Fruit fly (Drosophila melanogaster) whole organism, embryonic: ENCODE results near the gene CG10841.
A peak's percentile ranks its signal among the peaks of the same experiment; 100 is the strongest.

Source experiments
- Aef1 ChIP-seq: fragments of 200-800 bp; sonication (Bioruptor generic); IDR thresholded peaks from 3 replicates; pipeline ENCODE4 v1.3.6; 2022; ENCODE audit warnings: missing biosample characterization, missing genetic modification characterization
- Bgb ChIP-seq: fragments of 200-800 bp; sonication (Bioruptor generic); IDR thresholded peaks from 2 replicates; pipeline ENCODE4 v1.3.6; 2022; ENCODE audit warnings: missing biosample characterization, missing genetic modification characterization; ENCODE audit not compliant: partially characterized antibody
- CG10274 ChIP-seq: fragments of 200-800 bp; sonication (Bioruptor generic); optimal IDR thresholded peaks from 3 replicates; lab custom pipeline; 2017; ENCODE audit warnings: missing biosample characterization, mild to moderate bottlenecking, missing genetic modification characterization
- CG11560 ChIP-seq: fragments of 200-800 bp; sonication (Bioruptor generic); IDR thresholded peaks from 3 replicates; pipeline ENCODE4 v1.3.6; 2022; ENCODE audit warnings: missing biosample characterization, missing genetic modification characterization
- CG12299 ChIP-seq: fragments of 200-800 bp; sonication (Bioruptor generic); optimal IDR thresholded peaks from 2 replicates; lab custom pipeline; 2018; ENCODE audit warnings: missing biosample characterization, mild to moderate bottlenecking, missing genetic modification characterization
- CG12659 ChIP-seq: fragments of 200-800 bp; sonication (Bioruptor generic); optimal IDR thresholded peaks from 3 replicates; lab custom pipeline; 2017; ENCODE audit warnings: mild to moderate bottlenecking, missing biosample characterization, missing genetic modification reagents, missing genetic modification characterization
- CG14667 ChIP-seq: fragments of 200-800 bp; sonication (Bioruptor generic); IDR thresholded peaks from 2 replicates; pipeline ENCODE4 v1.3.6; 2022; ENCODE audit warnings: missing biosample characterization, missing genetic modification characterization
- CG15479 ChIP-seq: fragments of 200-800 bp; sonication (Bioruptor generic); optimal IDR thresholded peaks from 3 replicates; lab custom pipeline; 2019; ENCODE audit warnings: missing biosample characterization, mild to moderate bottlenecking, missing genetic modification characterization, moderate library complexity
- CG15514 ChIP-seq: fragments of 200-800 bp; sonication (Bioruptor generic); optimal IDR thresholded peaks from 3 replicates; lab custom pipeline; 2017; ENCODE audit warnings: missing biosample characterization, missing genetic modification characterization, mild to moderate bottlenecking, moderate library complexity, missing genetic modification reagents
- CG17802 ChIP-seq: fragments of 200-800 bp; sonication (Bioruptor generic); optimal IDR thresholded peaks from 2 replicates; lab custom pipeline; 2018; ENCODE audit warnings: missing biosample characterization, mild to moderate bottlenecking, missing genetic modification characterization, moderate library complexity
- CG18764 ChIP-seq: fragments of 200-800 bp; sonication (Bioruptor generic); optimal IDR thresholded peaks from 3 replicates; lab custom pipeline; 2016; ENCODE audit warnings: missing biosample characterization, missing genetic modification characterization
- CG30020 ChIP-seq: fragments of 200-800 bp; optimal IDR thresholded peaks from 2 replicates; lab custom pipeline; 2019; ENCODE audit warnings: missing biosample characterization, mild to moderate bottlenecking, missing genetic modification characterization, moderate library complexity
- CG32767 ChIP-seq: fragments of 200-800 bp; sonication (Bioruptor generic); IDR thresholded peaks from 2 replicates; pipeline ENCODE4 v1.3.6; 2022; ENCODE audit warnings: missing biosample characterization, missing genetic modification characterization
- CG32772 ChIP-seq: fragments of 200-800 bp; sonication (Bioruptor generic); IDR thresholded peaks from 2 replicates; pipeline ENCODE4 v1.3.6; 2022; ENCODE audit warnings: missing biosample characterization, missing genetic modification characterization
- CG4820 ChIP-seq: fragments of 200-800 bp; sonication (Bioruptor generic); optimal IDR thresholded peaks from 3 replicates; lab custom pipeline; 2016; ENCODE audit warnings: missing biosample characterization, missing genetic modification characterization
- CG6272 ChIP-seq: fragments of 200-800 bp; sonication (Bioruptor generic); IDR thresholded peaks from 2 replicates; pipeline ENCODE4 v1.3.6; 2022; ENCODE audit warnings: missing biosample characterization, missing genetic modification characterization
- CG6854 ChIP-seq: fragments of 200-800 bp; sonication (Bioruptor generic); optimal IDR thresholded peaks from 3 replicates; lab custom pipeline; 2017; ENCODE audit warnings: missing biosample characterization, mild to moderate bottlenecking, missing genetic modification characterization
- CG9215 ChIP-seq: fragments of 200-800 bp; sonication (Bioruptor generic); IDR thresholded peaks from 2 replicates; pipeline ENCODE4 v1.3.6; 2022; ENCODE audit warnings: missing biosample characterization, missing genetic modification characterization
- CG9932 ChIP-seq: fragments of 200-800 bp; sonication (Bioruptor generic); IDR thresholded peaks from 2 replicates; pipeline ENCODE4 v1.3.6; 2022; ENCODE audit warnings: missing biosample characterization, missing genetic modification characterization
- Dll ChIP-seq: fragments of 200-800 bp; sonication (Bioruptor generic); IDR thresholded peaks from 4 replicates; pipeline ENCODE4 v1.3.6; 2022; ENCODE audit warnings: missing biosample characterization, missing genetic modification characterization; ENCODE audit not compliant: partially characterized antibody
- Dref ChIP-seq: fragments of 200-800 bp; sonication (Bioruptor generic); IDR thresholded peaks from 2 replicates; pipeline ENCODE4 v1.3.6; 2022; ENCODE audit warnings: missing biosample characterization, missing genetic modification characterization
- E2f2 ChIP-seq: fragments of 200-800 bp; sonication (Bioruptor generic); IDR thresholded peaks from 2 replicates; pipeline ENCODE4 v1.3.6; 2022; ENCODE audit warnings: missing biosample characterization, missing genetic modification characterization
- Hr39 ChIP-seq: fragments of >200 bp; optimal IDR thresholded peaks from 2 replicates; lab custom pipeline; 2017
- MESR4 ChIP-seq: fragments of 200-800 bp; sonication (Bioruptor generic); optimal IDR thresholded peaks from 2 replicates; lab custom pipeline; 2018; ENCODE audit warnings: missing biosample characterization, mild to moderate bottlenecking, missing genetic modification characterization, moderate library complexity
- Nf-YB ChIP-seq: fragments of 200-800 bp; sonication (Bioruptor generic); optimal IDR thresholded peaks from 3 replicates; lab custom pipeline; 2019; ENCODE audit warnings: missing biosample characterization, mild to moderate bottlenecking, missing genetic modification characterization, moderate library complexity
- NfI ChIP-seq: fragments of 200-800 bp; sonication (Bioruptor generic); optimal IDR thresholded peaks from 3 replicates; lab custom pipeline; 2018; ENCODE audit warnings: missing biosample characterization, mild to moderate bottlenecking, missing genetic modification characterization, moderate library complexity
- az2 ChIP-seq: fragments of 200-800 bp; sonication (Bioruptor generic); optimal IDR thresholded peaks from 3 replicates; lab custom pipeline; 2016; ENCODE audit warnings: missing biosample characterization, missing genetic modification characterization
- bbx ChIP-seq: fragments of 200-800 bp; sonication (Bioruptor generic); IDR thresholded peaks from 2 replicates; pipeline ENCODE4 v1.3.6; 2022; ENCODE audit warnings: missing biosample characterization, missing genetic modification characterization; ENCODE audit not compliant: partially characterized antibody
- bcd ChIP-seq: fragments of 200-800 bp; sonication (Bioruptor generic); optimal IDR thresholded peaks from 2 replicates; lab custom pipeline; 2017; ENCODE audit warnings: missing biosample characterization, mild to moderate bottlenecking, missing genetic modification characterization
- dm ChIP-seq: fragments of 200-800 bp; sonication (Bioruptor generic); optimal IDR thresholded peaks from 3 replicates; lab custom pipeline; 2016; ENCODE audit warnings: missing biosample characterization, missing genetic modification characterization
- ems ChIP-seq: fragments of 200-800 bp; sonication (Bioruptor generic); optimal IDR thresholded peaks from 3 replicates; lab custom pipeline; 2016; ENCODE audit warnings: missing biosample characterization, missing genetic modification characterization
- esg ChIP-seq: fragments of 200-800 bp; sonication (Bioruptor generic); conservative IDR thresholded peaks from 2 replicates; pipeline ENCODE4 v1.3.6; 2022; ENCODE audit warnings: missing biosample characterization, missing genetic modification characterization
- exex ChIP-seq: fragments of 200-800 bp; sonication (Bioruptor generic); optimal IDR thresholded peaks from 4 replicates; lab custom pipeline; 2018; ENCODE audit warnings: missing biosample characterization, mild to moderate bottlenecking, missing genetic modification characterization, moderate library complexity
- gfzf ChIP-seq: fragments of 200-800 bp; sonication (Bioruptor generic); optimal IDR thresholded peaks from 2 replicates; lab custom pipeline; 2016; ENCODE audit warnings: missing biosample characterization, mild to moderate bottlenecking, missing genetic modification characterization, moderate library complexity
- ham ChIP-seq: fragments of 200-800 bp; sonication (Bioruptor generic); IDR thresholded peaks from 2 replicates; pipeline ENCODE4 v1.3.6; 2022; ENCODE audit warnings: missing biosample characterization, missing genetic modification characterization
- klu ChIP-seq: fragments of 200-800 bp; sonication (Bioruptor generic); IDR thresholded peaks from 2 replicates; pipeline ENCODE4 v1.3.6; 2022; ENCODE audit warnings: missing biosample characterization, missing genetic modification characterization
- mirr ChIP-seq: fragments of 200-800 bp; sonication (Bioruptor generic); optimal IDR thresholded peaks from 3 replicates; lab custom pipeline; 2018; ENCODE audit warnings: missing biosample characterization, mild to moderate bottlenecking, missing genetic modification characterization
- nmo ChIP-seq: fragments of 200-800 bp; sonication (Bioruptor generic); optimal IDR thresholded peaks from 2 replicates; lab custom pipeline; 2018; ENCODE audit warnings: missing biosample characterization, mild to moderate bottlenecking, missing genetic modification characterization, moderate library complexity
- peb ChIP-seq: fragments of 200-800 bp; sonication (Bioruptor generic); IDR thresholded peaks from 2 replicates; pipeline ENCODE4 v1.3.6; 2022; ENCODE audit warnings: missing biosample characterization, missing genetic modification characterization
- row ChIP-seq: fragments of 200-800 bp; sonication (Bioruptor generic); IDR thresholded peaks from 3 replicates; pipeline ENCODE4 v1.3.6; 2022; ENCODE audit warnings: missing biosample characterization, missing genetic modification characterization
- slbo ChIP-seq: fragments of 200-800 bp; sonication (Bioruptor generic); IDR thresholded peaks from 2 replicates; pipeline ENCODE4 v1.3.6; 2022; ENCODE audit warnings: missing biosample characterization, missing genetic modification characterization
- sqz ChIP-seq: fragments of 200-800 bp; sonication (Bioruptor generic); optimal IDR thresholded peaks from 3 replicates; lab custom pipeline; 2018; ENCODE audit warnings: missing biosample characterization, mild to moderate bottlenecking, missing genetic modification characterization
- ssp ChIP-seq: fragments of 200-800 bp; sonication (Bioruptor generic); IDR thresholded peaks from 2 replicates; pipeline ENCODE4 v1.3.6; 2022; ENCODE audit warnings: missing biosample characterization, missing genetic modification characterization
- trem ChIP-seq: fragments of 200-800 bp; optimal IDR thresholded peaks from 3 replicates; lab custom pipeline; 2019; ENCODE audit warnings: missing biosample characterization, mild to moderate bottlenecking, missing genetic modification characterization, moderate library complexity

Gene CG10841

DNA sequence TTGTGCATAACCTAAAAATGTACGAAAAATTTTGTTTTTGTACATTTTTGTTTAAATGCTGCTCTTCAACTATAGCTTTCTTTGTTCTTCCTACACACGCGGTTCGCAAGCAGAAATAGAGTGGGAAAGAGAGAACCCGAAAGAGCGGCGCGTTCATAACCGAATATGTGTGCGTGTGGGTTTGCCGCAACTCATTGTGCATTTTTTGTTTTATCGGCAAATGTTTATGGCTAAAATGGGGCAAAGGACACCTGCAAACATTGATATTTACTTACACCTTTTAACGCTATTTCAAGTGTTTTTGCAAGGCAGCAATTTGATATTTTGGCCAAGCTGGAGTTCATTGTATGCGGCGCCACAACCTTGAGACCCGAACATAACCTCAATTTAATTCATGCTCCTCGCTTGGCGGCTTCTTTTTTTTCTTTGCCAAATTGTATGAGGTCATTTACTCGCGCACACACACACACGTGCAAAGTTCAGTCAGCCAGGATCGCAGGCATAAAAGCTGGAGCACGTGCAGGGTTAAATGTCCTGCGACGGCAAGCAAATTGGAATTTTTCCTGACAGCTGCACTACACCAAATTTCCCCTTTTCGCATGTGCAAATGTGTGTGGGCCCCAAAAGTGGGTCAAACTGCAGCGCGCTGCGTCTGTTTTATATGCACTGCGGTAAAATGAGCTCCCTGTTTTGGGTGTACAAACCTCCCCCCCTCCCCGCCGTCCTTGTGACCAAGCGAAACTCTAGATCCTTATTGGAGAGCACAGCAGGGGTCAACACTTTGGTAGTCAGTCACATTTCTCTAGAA is 16.2 kb downstream of the CG10841 start (continued):
- TF ChIP-seq NfI (GFP tag; lab: Kevin White, UChicago) (no peak), E2f2 (GFP tag; lab: Robert Waterston, UW) (0 out of 2 replicates have a peak, but pooled peaks have one; percentile 7), peb (no peak), Dll (GFP tag; lab: Robert Waterston, UW) (0 out of 4 replicates have a peak, but pooled peaks have one; percentile 44), Aef1 (0 out of 3 replicates have a peak, but pooled peaks have one; percentile 10), CG12659 (GFP tag; lab: Kevin White, UChicago) (no peak), sqz (peak; percentile 8), ham (GFP tag; lab: Robert Waterston, UW) (no peak), CG10274 (GFP tag; lab: Kevin White, UChicago) (no peak), CG32767 (GFP tag; lab: Robert Waterston, UW) (no peak), CG15479 (peak; percentile 24), CG11560 (tag; lab: Robert Waterston, UW) (no peak)

- TF ChIP-seq CG12299 (tag; lab: Kevin White, UChicago) (no peak), trem (tag; lab: Kevin White, UChicago) (no peak), CG6854 (no peak)
Measured at dm6 chr3R:13656294-13656693, 24.6 kb downstream of the CG10841 start, which contains the start of gene Rbp4. Gene Rbp4 (minus strand): TSS chr3R:13656394.

DNA sequence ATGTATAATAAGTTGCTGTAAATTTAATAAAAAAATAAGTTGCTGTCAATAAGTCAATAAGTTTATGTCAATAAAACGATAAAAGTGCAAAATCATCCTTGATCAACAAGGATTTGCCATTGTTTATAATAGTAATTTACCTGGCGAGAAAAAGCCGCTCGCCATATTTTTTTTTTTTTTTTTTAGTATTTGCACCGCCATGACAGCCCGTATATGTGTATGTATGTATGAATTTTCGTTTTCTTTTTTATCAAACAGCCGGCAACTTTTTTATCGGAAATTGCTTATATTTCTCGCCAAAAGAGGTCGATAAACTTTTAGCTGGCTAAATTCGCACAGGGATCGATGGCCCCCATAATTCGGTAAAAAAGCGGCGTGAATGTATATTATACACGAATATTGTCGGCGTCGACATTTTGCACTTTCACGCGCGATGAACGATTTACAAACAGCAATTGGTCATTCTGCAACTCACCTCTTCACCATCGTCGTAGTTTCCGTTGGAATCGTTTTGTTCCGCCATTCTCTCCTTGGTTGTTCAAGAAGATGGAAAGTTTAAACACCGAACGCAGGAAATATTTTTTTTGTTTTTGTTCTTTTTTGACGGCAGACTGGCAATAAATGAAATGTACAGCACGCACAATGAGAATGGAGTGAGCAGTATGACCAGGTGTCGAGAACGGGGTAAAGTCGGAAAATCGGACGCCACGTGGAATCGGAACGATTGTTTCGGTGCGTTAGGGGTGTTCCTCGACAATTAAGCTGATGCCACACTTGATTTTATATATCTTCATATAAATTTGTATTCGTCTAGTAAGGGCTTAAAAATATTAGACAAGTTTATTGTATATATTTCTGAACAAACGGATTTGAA is 28.4 kb downstream of the CG10841 start, which contains the start of gene Hrb87F:
TSS of gene Hrb87F (minus strand) at position 667 of the 874 bp plus-strand sequence.
- TF ChIP-seq row (peak; percentile 86), CG6272 (peak; percentile 46; the same call in 1 of the 2 replicates), CG17802 (tag; lab: Kevin White, UChicago) (peak; percentile 98), CG14667 (no peak), Bgb (GFP tag; lab: Robert Waterston, UW) (peak; percentile 19; the same call in 1 of the 2 replicates), dm (peak; percentile 9), Hr39 (lab: Kevin White, UChicago) (no peak), CG18764 (GFP tag; lab: Kevin White, UChicago) (no peak), ssp (GFP tag; lab: Robert Waterston, UW) (peak; percentile 91), bbx (GFP tag; lab: Robert Waterston, UW) (0 out of 2 replicates have a peak, but pooled peaks have one; percentile 9), CG4820 (GFP tag; lab: Kevin White, UChicago) (no peak), gfzf (peak; percentile 60), bcd (no peak), nmo (GFP tag; lab: Kevin White, UChicago) (no peak), slbo (GFP tag; lab: Robert Waterston, UW) (peak; percentile 78), Dref (GFP tag; lab: Robert Waterston, UW) (peak; percentile 67), az2 (no peak), MESR4 (GFP tag; lab: Kevin White, UChicago) (peak; percentile 85), CG30020 (tag; lab: Kevin White, UChicago) (peak; percentile 93), klu (GFP tag; lab: Robert Waterston, UW) (no peak), CG9932 (GFP tag; lab: Robert Waterston, UW) (peak; percentile 67), CG32772 (peak; percentile 32; the same call in 1 of the 2 replicates), exex (tag; lab: Kevin White, UChicago) (no peak), CG15514 (GFP tag; lab: Kevin White, UChicago) (peak; percentile 28), CG9215 (GFP tag; lab: Robert Waterston, UW) (peak; percentile 12; the same call in 1 of the 2 replicates), esg (GFP tag; lab: Robert Waterston, UW) (0 out of 2 replicates have a peak, but pooled peaks have one; percentile 19), ems (GFP tag; lab: Kevin White, UChicago) (no peak), mirr (no peak), Nf-YB (GFP tag; lab: Kevin White, UChicago) (no peak)
